Fruit fly (Drosophila melanogaster): ENCODE results near the gene CG7110.

DNA sequence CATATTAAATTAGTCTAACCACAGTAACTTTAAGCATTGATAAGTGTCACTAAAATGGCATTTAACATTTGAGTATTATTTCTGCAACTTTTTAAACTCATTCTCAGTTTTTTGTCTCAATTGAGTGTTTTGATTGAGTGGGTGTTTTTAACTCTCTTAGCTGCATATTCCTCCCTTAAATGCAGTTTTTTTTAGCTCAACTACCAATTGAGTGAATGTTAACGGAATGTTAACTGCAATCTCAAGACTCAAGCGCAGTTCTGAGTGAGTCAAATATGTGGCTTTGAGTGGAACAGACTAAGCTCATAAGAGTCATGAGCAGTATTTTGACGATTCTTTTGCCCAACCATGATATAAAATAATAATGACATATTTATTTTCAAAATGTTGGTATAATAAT is 35.8 kb upstream of the CG7110 start:
- TF ChIP-seq Ets98B (GFP tag; IDR thresholded peaks at IDR 0.05), result no peak
- TF ChIP-seq CG10348 (GFP tag; IDR thresholded peaks at IDR 0.05), result no peak
- TF ChIP-seq CG12605 (GFP tag; IDR thresholded peaks at IDR 0.05), result no peak
- TF ChIP-seq CG13204 (GFP tag; optimal IDR thresholded peaks at IDR 0.05), result no peak
- TF ChIP-seq CG34367 (tag; optimal IDR thresholded peaks at IDR 0.05), result no peak
